Worm (Caenorhabditis elegans) whole organism, L3 larva: ENCODE data around the gene nmur-3.

ENCODE experiments used
- R02D3.7 ChIP-seq: fragments of 150-350 bp; optimal IDR thresholded peaks from 2 replicates; lab custom pipeline; 2014; ENCODE audit warnings: missing biosample characterization, missing genetic modification characterization
- ZK546.5 ChIP-seq: sonication (generic microtip); optimal IDR thresholded peaks from 2 replicates; lab custom pipeline; 2017; ENCODE audit warnings: missing biosample characterization, missing genetic modification characterization
- ceh-16 ChIP-seq: sonication (generic microtip); optimal IDR thresholded peaks from 2 replicates; lab custom pipeline; 2017; ENCODE audit warnings: missing biosample characterization, missing genetic modification characterization
- ceh-28 ChIP-seq: fragments of 150-350 bp; optimal IDR thresholded peaks from 2 replicates; lab custom pipeline; 2014; ENCODE audit warnings: missing biosample characterization, missing genetic modification reagents, missing genetic modification characterization
- ceh-82 ChIP-seq: fragments of 150-350 bp; optimal IDR thresholded peaks from 2 replicates; lab custom pipeline; 2014; ENCODE audit warnings: missing biosample characterization, missing genetic modification characterization
- daf-12 ChIP-seq: fragments of 150-350 bp; optimal IDR thresholded peaks from 2 replicates; lab custom pipeline; 2014; ENCODE audit warnings: missing biosample characterization, missing genetic modification reagents, missing genetic modification characterization
- egl-27 ChIP-seq: sonication (generic microtip); optimal IDR thresholded peaks from 4 replicates; lab custom pipeline; 2017; ENCODE audit warnings: missing biosample characterization, missing genetic modification reagents, missing genetic modification characterization
- egl-5 ChIP-seq: fragments of 150-350 bp; optimal IDR thresholded peaks from 2 replicates; lab custom pipeline; 2017; ENCODE audit warnings: missing biosample characterization, missing genetic modification reagents, missing genetic modification characterization, inconsistent platforms
- elt-1 ChIP-seq: fragments of 150-350 bp; optimal IDR thresholded peaks from 2 replicates; lab custom pipeline; 2014; ENCODE audit warnings: missing biosample characterization, missing genetic modification characterization
- elt-2 ChIP-seq: sonication (generic microtip); optimal IDR thresholded peaks from 2 replicates; lab custom pipeline; 2016; ENCODE audit warnings: missing genetic modification reagents, mild to moderate bottlenecking, missing genetic modification characterization, missing compliant biosample characterization
- elt-3 ChIP-seq, 3 experiments: fragments of 150-350 bp in 1 of 3; sonication (generic microtip) in 2 of 3; optimal IDR thresholded peaks; 2 replicates in 2 of 3; 4 replicates in 1 of 3; lab custom pipeline; 2014 to 2017; ENCODE audit warnings: missing biosample characterization in 3 of 3, missing genetic modification characterization in 3 of 3
- fkh-10 ChIP-seq: sonication (generic microtip); optimal IDR thresholded peaks from 2 replicates; lab custom pipeline; 2017; ENCODE audit warnings: missing biosample characterization, missing genetic modification reagents, missing genetic modification characterization
- fos-1 ChIP-seq: fragments of 150-350 bp; optimal IDR thresholded peaks from 2 replicates; lab custom pipeline; 2014; ENCODE audit warnings: missing biosample characterization, missing genetic modification characterization
- hmg-11 ChIP-seq: sonication (generic microtip); optimal IDR thresholded peaks from 2 replicates; lab custom pipeline; 2016; ENCODE audit warnings: missing genetic modification characterization, missing compliant biosample characterization
- jun-1 ChIP-seq: fragments of 150-350 bp; optimal IDR thresholded peaks from 2 replicates; lab custom pipeline; 2014; ENCODE audit warnings: missing biosample characterization, missing genetic modification reagents, missing genetic modification characterization
- lin-15B ChIP-seq: fragments of 150-350 bp; optimal IDR thresholded peaks from 2 replicates; lab custom pipeline; 2014; ENCODE audit warnings: missing biosample characterization, missing genetic modification characterization
- lin-39 ChIP-seq: fragments of 150-350 bp; optimal IDR thresholded peaks from 2 replicates; lab custom pipeline; 2018; ENCODE audit warnings: missing biosample characterization, missing genetic modification reagents, missing genetic modification characterization
- lsy-12 ChIP-seq: sonication (generic microtip); optimal IDR thresholded peaks from 2 replicates; lab custom pipeline; 2016; ENCODE audit warnings: mild to moderate bottlenecking, missing genetic modification characterization, missing compliant biosample characterization
- mml-1 ChIP-seq: fragments of 150-350 bp; sonication (generic microtip); optimal IDR thresholded peaks from 3 replicates; lab custom pipeline; 2014; ENCODE audit warnings: missing biosample characterization, missing genetic modification characterization
- nfya-1 ChIP-seq: sonication (generic microtip); optimal IDR thresholded peaks from 2 replicates; lab custom pipeline; 2017; ENCODE audit warnings: missing genetic modification characterization, mild to moderate bottlenecking, missing compliant biosample characterization, antibody characterized with exemption, moderate library complexity; ENCODE audit not compliant: insufficient read depth
- nhr-11 ChIP-seq: fragments of 150-350 bp; optimal IDR thresholded peaks from 2 replicates; lab custom pipeline; 2014; ENCODE audit warnings: missing biosample characterization, missing genetic modification characterization
- nhr-12 ChIP-seq: fragments of 150-350 bp; optimal IDR thresholded peaks from 2 replicates; lab custom pipeline; 2014; ENCODE audit warnings: missing biosample characterization, missing genetic modification characterization
- nhr-23 ChIP-seq: fragments of 150-350 bp; optimal IDR thresholded peaks from 2 replicates; lab custom pipeline; 2014; ENCODE audit warnings: missing biosample characterization, missing genetic modification reagents, missing genetic modification characterization
- nhr-237 ChIP-seq: fragments of 150-350 bp; optimal IDR thresholded peaks from 2 replicates; lab custom pipeline; 2014; ENCODE audit warnings: missing biosample characterization, missing genetic modification characterization
- nhr-25 ChIP-seq: sonication (generic microtip); optimal IDR thresholded peaks from 2 replicates; lab custom pipeline; 2017; ENCODE audit warnings: missing biosample characterization, missing genetic modification characterization
- nhr-28 ChIP-seq: fragments of 150-350 bp; optimal IDR thresholded peaks from 2 replicates; lab custom pipeline; 2014; ENCODE audit warnings: missing biosample characterization, missing genetic modification characterization
- nhr-43 ChIP-seq: sonication (generic microtip); optimal IDR thresholded peaks from 2 replicates; lab custom pipeline; 2016; ENCODE audit warnings: mild to moderate bottlenecking, missing genetic modification characterization, missing compliant biosample characterization; ENCODE audit not compliant: poor library complexity, severe bottlenecking
- nhr-76 ChIP-seq: fragments of 150-350 bp; sonication (generic microtip); optimal IDR thresholded peaks from 5 replicates; lab custom pipeline; 2014; ENCODE audit warnings: missing biosample characterization, missing genetic modification characterization
- pha-4 ChIP-seq: fragments of 150-350 bp; optimal IDR thresholded peaks from 2 replicates; lab custom pipeline; 2014; ENCODE audit warnings: missing biosample characterization, missing genetic modification reagents, missing genetic modification characterization
- pqm-1 ChIP-seq: fragments of 150-350 bp; optimal IDR thresholded peaks from 2 replicates; lab custom pipeline; 2017; ENCODE audit warnings: missing biosample characterization, missing genetic modification characterization, inconsistent platforms
- sea-2 ChIP-seq: fragments of 150-350 bp; sonication (generic microtip); optimal IDR thresholded peaks from 4 replicates; lab custom pipeline; 2014; ENCODE audit warnings: missing biosample characterization, missing genetic modification reagents, missing genetic modification characterization
- skn-1 ChIP-seq: fragments of 150-350 bp; optimal IDR thresholded peaks from 2 replicates; lab custom pipeline; 2014; ENCODE audit warnings: missing biosample characterization, missing genetic modification characterization
- snpc-4 ChIP-seq: fragments of 150-350 bp; optimal IDR thresholded peaks from 2 replicates; lab custom pipeline; 2014; ENCODE audit warnings: missing biosample characterization, missing genetic modification characterization
- tbx-2 ChIP-seq: sonication (generic microtip); optimal IDR thresholded peaks from 2 replicates; lab custom pipeline; 2016; ENCODE audit warnings: mild to moderate bottlenecking, missing genetic modification characterization, missing compliant biosample characterization
- unc-62 ChIP-seq: fragments of 150-350 bp; sonication (generic microtip); optimal IDR thresholded peaks from 4 replicates; lab custom pipeline; 2014; ENCODE audit warnings: missing biosample characterization, missing genetic modification reagents, missing genetic modification characterization
- zag-1 ChIP-seq: fragments of 150-350 bp; optimal IDR thresholded peaks from 2 replicates; lab custom pipeline; 2014; ENCODE audit warnings: missing biosample characterization, missing genetic modification characterization

Gene nmur-3

DNA sequence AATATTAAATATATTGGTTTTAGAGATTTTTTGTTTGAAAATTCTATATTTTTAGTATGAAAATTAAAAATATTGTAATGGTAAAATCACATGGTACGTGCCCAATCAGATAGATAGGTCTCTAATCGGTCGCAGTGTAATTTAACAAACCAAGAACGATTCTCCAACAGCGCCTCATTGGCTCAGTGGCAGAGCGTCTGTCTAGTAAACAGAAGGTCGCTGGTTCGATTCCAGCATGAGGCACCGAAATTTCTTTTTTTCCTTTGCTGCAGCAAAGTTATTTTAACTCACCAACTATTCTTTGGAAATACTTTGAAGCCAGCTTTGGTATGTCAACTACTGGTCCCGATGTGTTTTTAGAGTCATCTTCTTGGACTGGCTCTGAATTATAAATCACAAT is 21.5 kb upstream of the nmur-3 start:
- peak; percentile 33 for TF ChIP-seq elt-2 (tag; lab: Kevin White, UChicago)
- peak; percentile 34 for TF ChIP-seq hmg-11 (tag; lab: Kevin White, UChicago)
- TF ChIP-seq elt-1, result no peak
- no peak for TF ChIP-seq lin-15B (tag; lab: Kevin White, UChicago)
- no peak for TF ChIP-seq nhr-23 (tag; lab: Kevin White, UChicago)
- peak; percentile 53 for TF ChIP-seq nfya-1 (tag; lab: Kevin White, UChicago)
- TF ChIP-seq nhr-11, result no peak
- no peak for TF ChIP-seq egl-27 (tag; lab: Kevin White, UChicago)
- peak; percentile 50 for TF ChIP-seq pha-4 (tag; lab: Kevin White, UChicago)
- peak; percentile 59 for TF ChIP-seq nhr-43 (tag; lab: Kevin White, UChicago)
- no peak for TF ChIP-seq nhr-25 (tag; lab: Kevin White, UChicago)
- no peak for TF ChIP-seq ZK546.5 (tag; lab: Kevin White, UChicago)
- TF ChIP-seq, all 47 proteins: peak for 5

ce11 chrX:4448283-4448682 is 18.0 kb upstream of the nmur-3 start, which contains the start of gene mltn-13:
Gene mltn-13 (minus strand): TSS chrX:4448383.
- TF ChIP-seq tbx-2 (tag; lab: Kevin White, UChicago) (no peak), nhr-76 (tag; lab: Kevin White, UChicago) (no peak), nhr-237 (no peak)

DNA sequence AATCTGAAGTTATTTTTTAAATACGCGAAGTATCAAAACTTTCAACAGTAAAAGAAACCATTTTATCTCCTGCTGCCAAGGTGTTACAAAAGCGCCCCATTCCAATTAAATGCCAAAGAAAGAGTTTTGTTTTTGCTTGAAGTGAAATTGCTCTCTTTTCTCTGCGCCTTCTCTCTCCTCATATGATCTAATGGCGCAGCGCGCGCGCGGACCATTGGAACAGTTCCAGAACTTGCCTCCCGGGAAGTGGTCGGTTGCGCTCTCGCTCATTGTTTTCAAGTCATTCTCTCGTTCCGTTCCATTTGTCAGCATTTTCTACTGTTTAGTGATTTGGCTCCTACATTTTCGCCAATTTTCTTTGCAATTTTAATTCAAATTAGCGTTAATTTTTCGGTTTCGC is 14.4 kb upstream of the nmur-3 start:
- TF ChIP-seq fos-1 (no peak), ceh-16 (tag; lab: Kevin White, UChicago) (no peak), zag-1 (tag; lab: Kevin White, UChicago) (no peak), elt-3 (tag; optimal IDR thresholded peaks at IDR 0.05; lab: Kevin White, UChicago) (no peak), unc-62 (GFP tag; lab: Kevin White, UChicago) (no peak), skn-1 (no peak), nhr-11 (no peak), daf-12 (no peak), mml-1 (tag; lab: Kevin White, UChicago) (no peak), ceh-82 (tag; lab: Kevin White, UChicago) (no peak), hmg-11 (tag; lab: Kevin White, UChicago) (no peak)

DNA sequence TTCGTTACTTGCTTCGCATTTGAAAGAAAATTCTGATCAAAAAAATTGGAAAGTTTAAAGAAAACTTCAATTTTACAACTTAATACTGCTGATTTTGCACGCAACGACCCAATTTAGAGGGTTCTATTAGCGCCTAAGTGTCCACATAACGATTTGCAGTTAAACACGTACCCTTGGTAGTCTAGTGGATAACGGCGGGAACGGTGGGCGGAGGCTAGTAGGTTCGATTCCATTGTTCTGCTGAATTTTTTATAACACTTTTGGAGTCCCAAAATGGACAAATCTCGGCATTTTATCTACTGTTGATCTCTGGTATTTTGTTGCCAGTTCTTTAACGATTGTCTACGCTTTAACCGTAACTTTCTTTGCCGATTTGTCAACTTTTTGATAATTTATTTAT is 13.2 kb upstream of the nmur-3 start:
- TF ChIP-seq pqm-1 (tag; lab: Kevin White, UChicago), result no peak
- no peak for TF ChIP-seq jun-1 (tag; lab: Kevin White, UChicago)
- peak in 1 of 3 experiments; percentile 38 for TF ChIP-seq elt-3 (tag; optimal IDR thresholded peaks at IDR 0.05; lab: Kevin White, UChicago)
- TF ChIP-seq nhr-76 (tag; lab: Kevin White, UChicago), result no peak

ce11 chrX:4453820-4454219 is 12.5 kb upstream of the nmur-3 start, which contains the start of gene F02E8.4:
Gene F02E8.4 (plus strand): TSS chrX:4454120.
- TF ChIP-seq ZK546.5 (tag; lab: Kevin White, UChicago) (no peak), ceh-16 (tag; lab: Kevin White, UChicago) (no peak)
- TF ChIP-seq, all 47 proteins: peak for 0

ce11 chrX:4457853-4458322 is 8.4 kb upstream of the nmur-3 start, which contains the start of gene aps-2:
Gene aps-2 (plus strand): TSS chrX:4458272.
- TF ChIP-seq lsy-12 (tag; lab: Kevin White, UChicago) (no peak), nhr-43 (tag; lab: Kevin White, UChicago) (peak; percentile 12), ceh-82 (tag; lab: Kevin White, UChicago) (no peak), snpc-4 (tag; lab: Kevin White, UChicago) (peak; percentile 61), fkh-10 (peak; percentile 25), nfya-1 (tag; lab: Kevin White, UChicago) (peak; percentile 82), hmg-11 (tag; lab: Kevin White, UChicago) (peak; percentile 83), elt-2 (tag; lab: Kevin White, UChicago) (peak; percentile 38), egl-5 (tag; lab: Kevin White, UChicago) (peak; percentile 59), nhr-12 (tag; lab: Kevin White, UChicago) (no peak), ceh-28 (tag; lab: Kevin White, UChicago) (peak; percentile 61), lin-15B (tag; lab: Kevin White, UChicago) (peak; percentile 35), nhr-28 (tag; lab: Kevin White, UChicago) (no peak), nhr-237 (no peak), lin-39 (tag; lab: Kevin White, UChicago) (peak; percentile 78), R02D3.7 (tag; lab: Kevin White, UChicago) (peak; percentile 90), ceh-16 (tag; lab: Kevin White, UChicago) (no peak), fos-1 (no peak), skn-1 (peak; percentile 21), sea-2 (GFP tag; lab: Kevin White, UChicago) (peak; percentile 93), nhr-25 (tag; lab: Kevin White, UChicago) (peak; percentile 64), nhr-23 (tag; lab: Kevin White, UChicago) (peak; percentile 35)
